Worm (Caenorhabditis elegans) whole organism, late embryonic: ENCODE results near the gene gspd-1.

ENCODE experiments used
- K09A11.1 ChIP-seq: sonication (generic microtip); optimal IDR thresholded peaks from 2 replicates; lab custom pipeline; 2017; ENCODE audit warnings: antibody characterized with exemption, mild to moderate bottlenecking, missing genetic modification characterization, missing compliant biosample characterization; ENCODE audit not compliant: insufficient read depth
- ahr-1 ChIP-seq: sonication (generic microtip); optimal IDR thresholded peaks from 2 replicates; lab custom pipeline; 2016; ENCODE audit warnings: missing genetic modification characterization, missing compliant biosample characterization
- ama-1 ChIP-seq: fragments of 150-350 bp; optimal IDR thresholded peaks from 2 replicates; lab custom pipeline; 2014
- ceh-30 ChIP-seq: fragments of 150-350 bp; optimal IDR thresholded peaks from 2 replicates; lab custom pipeline; 2014; ENCODE audit warnings: missing biosample characterization, missing genetic modification characterization
- dve-1 ChIP-seq: sonication (generic microtip); optimal IDR thresholded peaks from 2 replicates; lab custom pipeline; 2017; ENCODE audit warnings: antibody characterized with exemption, mild to moderate bottlenecking, missing genetic modification characterization, missing compliant biosample characterization
- elt-2 ChIP-seq: sonication (generic microtip); optimal IDR thresholded peaks from 2 replicates; lab custom pipeline; 2016; ENCODE audit warnings: missing genetic modification reagents, missing genetic modification characterization, missing compliant biosample characterization
- fkh-10 ChIP-seq: fragments of 150-350 bp; optimal IDR thresholded peaks from 2 replicates; lab custom pipeline; 2014; ENCODE audit warnings: missing biosample characterization, missing genetic modification reagents, missing genetic modification characterization
- gmeb-2 ChIP-seq: sonication (generic microtip); optimal IDR thresholded peaks from 2 replicates; lab custom pipeline; 2016; ENCODE audit warnings: missing genetic modification characterization, inconsistent platforms, missing compliant biosample characterization
- hlh-15 ChIP-seq: sonication (generic microtip); optimal IDR thresholded peaks from 2 replicates; lab custom pipeline; 2016; ENCODE audit warnings: missing genetic modification characterization, missing compliant biosample characterization
- lim-6 ChIP-seq: sonication (generic microtip); optimal IDR thresholded peaks from 2 replicates; lab custom pipeline; 2016; ENCODE audit warnings: missing genetic modification characterization, missing compliant biosample characterization
- mec-3 ChIP-seq: sonication (generic microtip); optimal IDR thresholded peaks from 2 replicates; lab custom pipeline; 2016; ENCODE audit warnings: borderline replicate concordance, missing genetic modification characterization, missing compliant biosample characterization
- nhr-232 ChIP-seq: sonication (generic microtip); optimal IDR thresholded peaks from 2 replicates; lab custom pipeline; 2016; ENCODE audit warnings: missing genetic modification characterization, missing compliant biosample characterization
- unc-3 ChIP-seq, 2 experiments: fragments of 200-800 bp in 1 of 2; sonication (Bioruptor generic) in 1 of 2; sonication (generic microtip) in 1 of 2; conservative IDR thresholded peaks in 1 of 2; optimal IDR thresholded peaks in 1 of 2; 2 replicates each; pipeline versions ENCODE4 v1.3.6 to Lab custom; 2016 to 2022; ENCODE audit warnings: missing compliant biosample characterization in 2 of 2, missing genetic modification characterization in 2 of 2, missing genetic modification reagents in 1 of 2

DNA sequence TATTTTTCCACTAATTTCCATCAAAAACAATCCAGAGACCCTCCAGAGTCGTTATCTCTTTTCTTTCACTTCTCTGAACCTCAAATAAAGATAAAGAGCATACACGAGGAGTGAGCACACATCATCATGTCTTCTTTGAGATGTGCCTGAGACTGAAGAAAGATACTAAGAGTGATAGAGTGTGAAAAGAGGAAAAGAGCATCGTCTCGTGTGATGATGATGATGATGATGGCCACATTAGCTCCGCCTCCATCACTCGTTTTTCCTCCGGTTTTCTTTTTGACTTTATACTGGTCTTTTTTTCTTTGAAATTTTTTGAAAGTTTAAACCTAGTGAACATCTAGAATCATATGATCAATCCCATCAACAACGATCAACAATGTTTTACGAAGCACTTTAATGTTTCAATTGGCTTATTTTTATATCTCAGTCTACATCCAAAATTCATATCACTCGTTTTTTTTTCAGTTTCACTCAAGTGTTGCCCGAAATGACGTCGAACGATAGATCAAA is 36.8 kb downstream of the gspd-1 start, which contains the start of gene T01G1.2:
- TF ChIP-seq elt-2 = no peak
- no peak for TF ChIP-seq ahr-1 (tag; lab: Kevin White, UChicago)
- no peak for TF ChIP-seq ama-1 (lab: Kevin White, UChicago)
- TF ChIP-seq fkh-10 = no peak
- no peak for TF ChIP-seq dve-1
- TF ChIP-seq hlh-15 (tag; lab: Kevin White, UChicago) = no peak
- TF ChIP-seq unc-3 (GFP tag; conservative IDR thresholded peaks at IDR 0.05; lab: Robert Waterston, UW) = no peak
- no peak for TF ChIP-seq unc-3 (tag; optimal IDR thresholded peaks at IDR 0.05; lab: Kevin White, UChicago)
- TF ChIP-seq lim-6 = no peak
- TF ChIP-seq ceh-30 (tag; lab: Kevin White, UChicago) = no peak
- no peak for TF ChIP-seq K09A11.1 (tag; lab: Kevin White, UChicago)
- TF ChIP-seq gmeb-2 (tag; lab: Kevin White, UChicago) = no peak
- no peak for TF ChIP-seq mec-3
- no peak for TF ChIP-seq nhr-232 (tag; lab: Kevin White, UChicago)
